Worm (Caenorhabditis elegans): ENCODE results near the gene C17H12.2.

DNA sequence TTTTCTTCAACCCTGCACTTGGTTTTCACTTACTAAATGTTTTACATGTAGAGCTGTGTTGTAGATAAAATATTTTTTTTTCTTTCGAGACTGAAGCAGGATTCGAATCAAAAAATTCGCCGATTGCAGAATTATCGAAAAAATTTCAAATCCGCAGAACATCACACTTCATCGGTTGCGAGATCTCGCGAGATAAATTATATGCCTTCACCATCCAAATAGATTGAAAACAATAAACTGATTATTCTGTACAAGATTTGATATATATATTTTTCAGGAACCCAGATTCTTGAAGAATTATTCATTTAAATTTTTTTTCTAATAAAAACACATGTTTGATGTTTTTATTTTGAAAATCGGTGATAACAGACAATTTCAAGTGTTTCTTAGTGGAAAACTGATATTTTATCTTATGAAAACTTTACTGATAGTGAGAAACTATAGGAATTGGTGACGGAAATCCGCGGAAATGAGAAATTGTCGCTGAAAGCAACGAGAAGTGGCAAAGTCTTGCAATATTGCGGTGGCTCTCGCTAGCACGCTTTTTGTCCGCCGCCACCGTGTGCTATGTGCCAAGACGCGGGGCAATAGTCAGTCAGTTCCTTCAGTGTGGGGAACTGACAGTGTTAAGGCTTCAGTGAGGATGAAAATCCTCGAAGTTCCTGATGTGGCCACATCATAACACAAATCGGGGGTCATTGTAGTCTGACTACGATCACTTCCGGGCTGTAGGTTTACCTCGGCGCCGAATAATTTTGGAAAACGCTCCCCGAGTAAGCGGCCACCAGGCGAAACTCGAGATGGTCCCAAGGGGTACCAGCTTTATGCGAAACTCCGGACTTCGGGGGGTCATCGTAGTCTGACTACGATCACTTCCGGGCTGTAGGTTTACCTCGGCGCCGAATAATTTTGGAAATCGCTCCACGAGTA, 2.4 kb upstream of the C17H12.2 start:
- TF ChIP-seq skn-1 (tag; optimal IDR thresholded peaks at IDR 0.05): no peak
- TF ChIP-seq lin-1 (GFP tag; IDR thresholded peaks at IDR 0.05): peak; percentile 17; the same call in 1 of the 2 replicates
- no peak for TF ChIP-seq ZK337.2 (GFP tag; IDR thresholded peaks at IDR 0.05)
- no peak for TF ChIP-seq pqm-1 (tag; optimal IDR thresholded peaks at IDR 0.05)
- TF ChIP-seq nhr-11 (tag; optimal IDR thresholded peaks at IDR 0.05): no peak
- no peak for TF ChIP-seq mdt-29 (GFP tag; IDR thresholded peaks at IDR 0.05)
- peak; percentile 22 for TF ChIP-seq lin-13 (GFP tag; optimal IDR thresholded peaks at IDR 0.05)
